Worm (Caenorhabditis elegans) whole organism, L2 larva: ENCODE data around the gene clc-29.

Source experiments
- R02D3.7 ChIP-seq: fragments of 150-350 bp; optimal IDR thresholded peaks from 2 replicates; lab custom pipeline; 2014; ENCODE audit warnings: missing biosample characterization, missing genetic modification characterization
- ama-1 ChIP-seq: fragments of 150-350 bp; optimal IDR thresholded peaks from 2 replicates; lab custom pipeline; 2018; ENCODE audit warnings: inconsistent platforms
- nhr-12 ChIP-seq: fragments of 150-350 bp; optimal IDR thresholded peaks from 2 replicates; lab custom pipeline; 2014; ENCODE audit warnings: missing biosample characterization, missing genetic modification characterization
- nhr-77 ChIP-seq: fragments of 150-350 bp; optimal IDR thresholded peaks from 2 replicates; lab custom pipeline; 2014; ENCODE audit warnings: missing biosample characterization, missing genetic modification characterization
- sma-3 ChIP-seq: sonication (generic microtip); optimal IDR thresholded peaks from 2 replicates; lab custom pipeline; 2016; ENCODE audit warnings: missing genetic modification reagents, missing genetic modification characterization, missing compliant biosample characterization
- unc-39 ChIP-seq: fragments of 150-350 bp; optimal IDR thresholded peaks from 2 replicates; lab custom pipeline; 2014; ENCODE audit warnings: missing biosample characterization, missing genetic modification characterization
- unc-62 ChIP-seq: fragments of 150-350 bp; optimal IDR thresholded peaks from 2 replicates; lab custom pipeline; 2014; ENCODE audit warnings: missing biosample characterization, missing genetic modification reagents, missing genetic modification characterization
- ztf-11 ChIP-seq: sonication (generic microtip); optimal IDR thresholded peaks from 2 replicates; lab custom pipeline; 2017; ENCODE audit warnings: missing biosample characterization, missing genetic modification characterization

- no peak for TF ChIP-seq unc-62 (GFP tag; lab: Kevin White, UChicago)
- TF ChIP-seq ama-1 (lab: Kevin White, UChicago), result no peak
- no peak for TF ChIP-seq nhr-77
- TF ChIP-seq R02D3.7 (tag; lab: Kevin White, UChicago), result no peak
- no peak for TF ChIP-seq nhr-12 (tag; lab: Kevin White, UChicago)
- no peak for TF ChIP-seq sma-3 (GFP tag; lab: Kevin White, UChicago)
- no peak for TF ChIP-seq ztf-11 (tag; lab: Kevin White, UChicago)
- TF ChIP-seq unc-39, result no peak
Observed at ce11 chrIII:8308238-8308637, 39.5 kb downstream of the clc-29 start, which contains the start of gene F10E9.4.
